Worm (Caenorhabditis elegans): ENCODE data around the gene pzf-1.

- TF ChIP-seq flt-1 (GFP tag; IDR thresholded peaks at IDR 0.05) (no peak), tab-1 (GFP tag; IDR thresholded peaks at IDR 0.05) (no peak), klf-2 (GFP tag; conservative IDR thresholded peaks at IDR 0.05) (no peak), ztf-29 (GFP tag; IDR thresholded peaks at IDR 0.05) (no peak), ref-1 (GFP tag; conservative IDR thresholded peaks at IDR 0.05) (no peak), med-1 (GFP tag; optimal IDR thresholded peaks at IDR 0.05; ENCODE audit: insufficient read depth) (no peak), T22C8.4 (GFP tag; IDR thresholded peaks at IDR 0.05) (no peak), ztf-23 (GFP tag; IDR thresholded peaks at IDR 0.05) (no peak), cog-1 (tag; optimal IDR thresholded peaks at IDR 0.05) (no peak)
These were observed 14.5 kb downstream of the pzf-1 start, which contains the start of gene F35E8.7 for ce11 chrV:15913714-15914113.
